Fruit fly (Drosophila melanogaster) whole organism, prepupa: ENCODE results near the gene mRpL46.

Source experiments
- Blimp-1 ChIP-seq: fragments of 200-800 bp; sonication (Bioruptor generic); optimal IDR thresholded peaks from 3 replicates; lab custom pipeline; 2017; ENCODE audit warnings: missing biosample characterization, missing genetic modification characterization, mild to moderate bottlenecking, moderate library complexity, missing genetic modification reagents
- CG10631 ChIP-seq: fragments of 200-800 bp; sonication (Bioruptor generic); optimal IDR thresholded peaks from 2 replicates; lab custom pipeline; 2016; ENCODE audit warnings: missing biosample characterization, missing genetic modification characterization
- CG10669 ChIP-seq: fragments of 200-800 bp; sonication (Bioruptor generic); optimal IDR thresholded peaks from 3 replicates; lab custom pipeline; 2018; ENCODE audit warnings: missing biosample characterization, mild to moderate bottlenecking, missing genetic modification characterization, moderate library complexity
- CG11294 ChIP-seq: fragments of 200-800 bp; sonication (Bioruptor generic); IDR thresholded peaks from 2 replicates; pipeline ENCODE4 v1.3.6; 2022; ENCODE audit warnings: missing biosample characterization, missing genetic modification characterization
- CG11762 ChIP-seq: fragments of 200-800 bp; sonication (Bioruptor generic); optimal IDR thresholded peaks from 3 replicates; lab custom pipeline; 2016; ENCODE audit warnings: missing biosample characterization, missing genetic modification characterization; ENCODE audit not compliant: insufficient read depth
- CG11902 ChIP-seq: fragments of 200-800 bp; sonication (Bioruptor generic); optimal IDR thresholded peaks from 3 replicates; lab custom pipeline; 2016; ENCODE audit warnings: missing biosample characterization, missing genetic modification characterization
- CG15336 ChIP-seq: fragments of 200-800 bp; sonication (Bioruptor generic); IDR thresholded peaks from 2 replicates; pipeline ENCODE4 v1.3.6; 2022; ENCODE audit warnings: missing biosample characterization, missing genetic modification characterization
- CG1621 ChIP-seq: fragments of 200-800 bp; sonication (Bioruptor generic); optimal IDR thresholded peaks from 3 replicates; lab custom pipeline; 2018; ENCODE audit warnings: missing biosample characterization, mild to moderate bottlenecking, missing genetic modification characterization
- CG31627 ChIP-seq: fragments of 200-800 bp; sonication (Bioruptor generic); optimal IDR thresholded peaks from 3 replicates; lab custom pipeline; 2016; ENCODE audit warnings: missing biosample characterization, missing genetic modification characterization
- CG3919 ChIP-seq: fragments of 200-800 bp; sonication (Bioruptor generic); optimal IDR thresholded peaks from 3 replicates; lab custom pipeline; 2016; ENCODE audit warnings: missing biosample characterization, missing genetic modification characterization
- CG4318 ChIP-seq: fragments of 200-800 bp; sonication (Bioruptor generic); optimal IDR thresholded peaks from 3 replicates; lab custom pipeline; 2017; ENCODE audit warnings: missing biosample characterization, mild to moderate bottlenecking, missing genetic modification characterization
- CG6276 ChIP-seq: fragments of 200-800 bp; sonication (Bioruptor generic); optimal IDR thresholded peaks from 2 replicates; lab custom pipeline; 2017; ENCODE audit warnings: missing biosample characterization, mild to moderate bottlenecking, missing genetic modification characterization
- CG6792 ChIP-seq: fragments of 200-800 bp; sonication (Bioruptor generic); optimal IDR thresholded peaks from 3 replicates; lab custom pipeline; 2016; ENCODE audit warnings: missing biosample characterization, missing genetic modification characterization
- CG6808 ChIP-seq: fragments of 200-800 bp; sonication (Bioruptor generic); optimal IDR thresholded peaks from 3 replicates; lab custom pipeline; 2017; ENCODE audit warnings: missing biosample characterization, missing genetic modification characterization, mild to moderate bottlenecking, moderate library complexity, missing genetic modification reagents
- CG6854 ChIP-seq: fragments of 200-800 bp; sonication (Bioruptor generic); optimal IDR thresholded peaks from 2 replicates; lab custom pipeline; 2017; ENCODE audit warnings: missing biosample characterization, mild to moderate bottlenecking, missing genetic modification characterization
- CG7368 ChIP-seq: fragments of 200-800 bp; sonication (Bioruptor generic); optimal IDR thresholded peaks from 3 replicates; lab custom pipeline; 2016; ENCODE audit warnings: missing biosample characterization, missing genetic modification characterization
- CG8319 ChIP-seq: fragments of 200-800 bp; sonication (Bioruptor generic); optimal IDR thresholded peaks from 3 replicates; lab custom pipeline; 2016; ENCODE audit warnings: missing biosample characterization, missing genetic modification characterization
- CG9139 ChIP-seq: fragments of 200-800 bp; sonication (Bioruptor generic); optimal IDR thresholded peaks from 3 replicates; lab custom pipeline; 2017; ENCODE audit warnings: missing biosample characterization, mild to moderate bottlenecking, missing genetic modification characterization
- Eip75B ChIP-seq: fragments of 200-800 bp; sonication (Bioruptor generic); optimal IDR thresholded peaks from 3 replicates; lab custom pipeline; 2016; ENCODE audit warnings: missing biosample characterization, missing genetic modification characterization
- Eip78C ChIP-seq: fragments of 200-800 bp; sonication (Bioruptor generic); peaks from one replicate; lab custom pipeline; 2016; ENCODE audit warnings: missing biosample characterization, missing genetic modification characterization
- Eip93F ChIP-seq: fragments of 200-800 bp; sonication (Bioruptor generic); optimal IDR thresholded peaks from 2 replicates; lab custom pipeline; 2016; ENCODE audit warnings: missing biosample characterization, mild to moderate bottlenecking, missing genetic modification characterization
- Ets96B ChIP-seq: fragments of 200-800 bp; optimal IDR thresholded peaks from 2 replicates; lab custom pipeline; 2019; ENCODE audit warnings: missing biosample characterization, mild to moderate bottlenecking, missing genetic modification characterization, moderate library complexity
- Gug ChIP-seq: fragments of 200-800 bp; sonication (Bioruptor generic); IDR thresholded peaks from 2 replicates; pipeline ENCODE4 v1.3.6; 2022; ENCODE audit warnings: missing biosample characterization, missing genetic modification characterization
- Hr39 ChIP-seq: fragments of 200-800 bp; sonication (Bioruptor generic); optimal IDR thresholded peaks from 2 replicates; lab custom pipeline; 2016; ENCODE audit warnings: missing biosample characterization, missing genetic modification characterization
- Lpt ChIP-seq: fragments of 200-800 bp; sonication (Bioruptor generic); optimal IDR thresholded peaks from 3 replicates; lab custom pipeline; 2016; ENCODE audit warnings: missing biosample characterization, missing genetic modification characterization
- Met ChIP-seq: fragments of 200-800 bp; sonication (Bioruptor generic); optimal IDR thresholded peaks from 3 replicates; lab custom pipeline; 2016; ENCODE audit warnings: missing biosample characterization, missing genetic modification characterization
- OdsH ChIP-seq: fragments of 200-800 bp; sonication (Bioruptor generic); optimal IDR thresholded peaks from 3 replicates; lab custom pipeline; 2016; ENCODE audit warnings: missing biosample characterization, missing genetic modification characterization
- Sox102F ChIP-seq: fragments of 200-800 bp; sonication (Bioruptor generic); optimal IDR thresholded peaks from 2 replicates; lab custom pipeline; 2016; ENCODE audit warnings: missing biosample characterization, mild to moderate bottlenecking, missing genetic modification characterization
- Sox14 ChIP-seq: fragments of 200-800 bp; sonication (Bioruptor generic); optimal IDR thresholded peaks from 3 replicates; lab custom pipeline; 2016; ENCODE audit warnings: missing biosample characterization, missing genetic modification characterization
- Sox15 ChIP-seq: fragments of 200-800 bp; sonication (Bioruptor generic); optimal IDR thresholded peaks from 3 replicates; lab custom pipeline; 2016; ENCODE audit warnings: missing biosample characterization, missing genetic modification characterization
- achi ChIP-seq: fragments of 200-800 bp; sonication (Bioruptor generic); optimal IDR thresholded peaks from 3 replicates; lab custom pipeline; 2016; ENCODE audit warnings: missing biosample characterization, missing genetic modification characterization
- acj6 ChIP-seq: fragments of 200-800 bp; sonication (Bioruptor generic); optimal IDR thresholded peaks from 3 replicates; lab custom pipeline; 2016; ENCODE audit warnings: missing biosample characterization, missing genetic modification characterization
- dsx ChIP-seq: fragments of 200-800 bp; optimal IDR thresholded peaks from 3 replicates; lab custom pipeline; 2019; ENCODE audit warnings: missing biosample characterization, mild to moderate bottlenecking, missing genetic modification characterization, moderate library complexity; ENCODE audit not compliant: poor library complexity, severe bottlenecking
- eg ChIP-seq: fragments of 200-800 bp; sonication (Bioruptor generic); IDR thresholded peaks from 3 replicates; pipeline ENCODE4 v1.3.6; 2022; ENCODE audit warnings: missing biosample characterization, missing genetic modification characterization
- esn ChIP-seq: fragments of 200-800 bp; sonication (Bioruptor generic); optimal IDR thresholded peaks from 2 replicates; lab custom pipeline; 2016; ENCODE audit warnings: missing biosample characterization, mild to moderate bottlenecking, missing genetic modification characterization, moderate library complexity
- fd85E ChIP-seq: fragments of 200-800 bp; sonication (Bioruptor generic); optimal IDR thresholded peaks from 3 replicates; lab custom pipeline; 2016; ENCODE audit warnings: missing biosample characterization, missing genetic modification characterization
- fkh ChIP-seq: fragments of 200-800 bp; sonication (Bioruptor generic); optimal IDR thresholded peaks from 3 replicates; lab custom pipeline; 2017; ENCODE audit warnings: missing biosample characterization, mild to moderate bottlenecking, missing genetic modification characterization, moderate library complexity
- lz ChIP-seq: fragments of 200-800 bp; sonication (Bioruptor generic); optimal IDR thresholded peaks from 3 replicates; lab custom pipeline; 2016; ENCODE audit warnings: missing biosample characterization, missing genetic modification characterization
- net ChIP-seq: fragments of 200-800 bp; sonication (Bioruptor generic); optimal IDR thresholded peaks from 3 replicates; lab custom pipeline; 2016; ENCODE audit warnings: missing biosample characterization, missing genetic modification characterization
- pdm3 ChIP-seq: fragments of 200-800 bp; sonication (Bioruptor generic); optimal IDR thresholded peaks from 3 replicates; lab custom pipeline; 2016; ENCODE audit warnings: missing biosample characterization, missing genetic modification characterization
- salr ChIP-seq, 2 experiments: fragments of 200-800 bp; sonication (Bioruptor generic); optimal IDR thresholded peaks; 3 replicates each; lab custom pipeline; 2016 to 2018; ENCODE audit warnings: missing biosample characterization in 2 of 2, missing genetic modification characterization in 2 of 2, mild to moderate bottlenecking in 1 of 2
- topi ChIP-seq: fragments of 200-800 bp; sonication (Bioruptor generic); optimal IDR thresholded peaks from 3 replicates; lab custom pipeline; 2016; ENCODE audit warnings: missing biosample characterization, missing genetic modification characterization

mRpL46 gene

dm6 chr3L:1730873-1731272 lies 46.4 kb upstream of the mRpL46 start, which contains the start of gene drpr (continued):
- TF ChIP-seq CG11902 (GFP tag; lab: Kevin White, UChicago) (no peak), fd85E (GFP tag; lab: Kevin White, UChicago) (no peak), esn (GFP tag; lab: Kevin White, UChicago) (peak; percentile 39), CG10631 (no peak), Sox15 (no peak), CG7368 (GFP tag; lab: Kevin White, UChicago) (no peak), CG6808 (GFP tag; lab: Kevin White, UChicago) (no peak), CG8319 (GFP tag; lab: Kevin White, UChicago) (no peak), CG4318 (no peak), Met (peak; percentile 24), Gug (GFP tag; lab: Robert Waterston, UW) (no peak), CG15336 (GFP tag; lab: Robert Waterston, UW) (no peak), net (GFP tag; lab: Kevin White, UChicago) (peak; percentile 22), OdsH (GFP tag; lab: Kevin White, UChicago) (no peak), acj6 (GFP tag; lab: Kevin White, UChicago) (no peak), Sox14 (GFP tag; lab: Kevin White, UChicago) (peak; percentile 50), CG11762 (GFP tag; lab: Kevin White, UChicago) (no peak), Eip93F (no peak), CG6276 (GFP tag; lab: Kevin White, UChicago) (no peak), pdm3 (GFP tag; lab: Kevin White, UChicago) (no peak), Eip75B (GFP tag; lab: Kevin White, UChicago) (peak; percentile 36), CG6792 (GFP tag; lab: Kevin White, UChicago) (no peak), Sox102F (GFP tag; lab: Kevin White, UChicago) (peak; percentile 58), eg (peak; percentile 39; the same call in 1 of the 3 replicates), Eip78C (GFP tag; lab: Kevin White, UChicago) (peak; percentile 78), fkh (GFP tag; lab: Kevin White, UChicago) (peak; percentile 62)

dm6 chr3L:1735603-1736002 lies 41.6 kb upstream of the mRpL46 start, which contains the start of gene Oseg4:
Gene Oseg4 (minus strand): TSS chr3L:1735767.
- no peak for TF ChIP-seq CG11762 (GFP tag; lab: Kevin White, UChicago)
- TF ChIP-seq CG6808 (GFP tag; lab: Kevin White, UChicago), result no peak
- no peak for TF ChIP-seq CG6854 (GFP tag; lab: Kevin White, UChicago)
- no peak for TF ChIP-seq CG15336 (GFP tag; lab: Robert Waterston, UW)
- no peak for TF ChIP-seq OdsH (GFP tag; lab: Kevin White, UChicago)
- TF ChIP-seq Blimp-1 (GFP tag; lab: Kevin White, UChicago), result no peak
- no peak for TF ChIP-seq acj6 (GFP tag; lab: Kevin White, UChicago)
- TF ChIP-seq CG1621, result no peak
- TF ChIP-seq salr (GFP tag; optimal IDR thresholded peaks at IDR 0.05; lab: Kevin White, UChicago), result no peak
- no peak for TF ChIP-seq Gug (GFP tag; lab: Robert Waterston, UW)
- TF ChIP-seq CG11294, result no peak

- TF ChIP-seq fkh (GFP tag; lab: Kevin White, UChicago), result peak; percentile 44
- no peak for TF ChIP-seq Lpt (GFP tag; lab: Kevin White, UChicago)
Observed at dm6 chr3L:1737898-1738322, 39.3 kb upstream of the mRpL46 start, which contains the start of gene PIG-Wb. Gene PIG-Wb (minus strand): TSS chr3L:1738106.

dm6 chr3L:1738375-1739328 lies 38.6 kb upstream of the mRpL46 start, which contains the start of gene Gk2:
Gene Gk2 (plus strand): TSS chr3L:1738407.
- TF ChIP-seq Eip78C (GFP tag; lab: Kevin White, UChicago) (peak; percentile 59), topi (GFP tag; lab: Kevin White, UChicago) (no peak), Hr39 (no peak), CG31627 (GFP tag; lab: Kevin White, UChicago) (no peak), fd85E (GFP tag; lab: Kevin White, UChicago) (no peak), dsx (GFP tag; lab: Kevin White, UChicago) (no peak), CG3919 (GFP tag; lab: Kevin White, UChicago) (no peak), CG11902 (GFP tag; lab: Kevin White, UChicago) (no peak), CG8319 (GFP tag; lab: Kevin White, UChicago) (no peak), Ets96B (no peak), CG9139 (GFP tag; lab: Kevin White, UChicago) (no peak), eg (no peak), achi (GFP tag; lab: Kevin White, UChicago) (no peak), lz (GFP tag; lab: Kevin White, UChicago) (peak; percentile 6), CG11762 (GFP tag; lab: Kevin White, UChicago) (no peak), CG6854 (GFP tag; lab: Kevin White, UChicago) (no peak), acj6 (GFP tag; lab: Kevin White, UChicago) (no peak), CG10669 (GFP tag; lab: Kevin White, UChicago) (no peak)
